Worm (Caenorhabditis elegans): ENCODE data around the gene fbxc-58.

DNA sequence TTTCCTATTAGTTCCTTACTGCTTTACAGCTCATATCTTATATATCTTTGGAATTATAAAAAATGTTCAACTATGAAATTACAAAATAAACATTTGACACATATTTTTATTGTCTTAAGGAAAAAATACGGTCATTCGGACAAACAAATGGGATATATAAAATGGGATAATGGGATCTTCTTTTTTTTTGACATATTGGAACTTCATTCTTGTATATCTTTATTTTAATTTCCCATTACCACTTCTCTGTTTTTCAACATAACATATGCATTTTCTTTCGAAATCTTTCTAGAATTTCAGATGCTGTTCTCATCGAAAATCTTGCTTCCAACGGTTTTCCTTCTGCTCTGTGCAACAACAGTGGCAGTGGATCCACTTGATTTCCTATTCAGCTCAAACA is 13.5 kb downstream of the fbxc-58 start, which contains the start of gene C10C5.7:
- TF ChIP-seq W03F9.2 (tag; optimal IDR thresholded peaks at IDR 0.05), result no peak
- no peak for TF ChIP-seq him-1 (tag; optimal IDR thresholded peaks at IDR 0.05)
- no peak for TF ChIP-seq dao-5 (tag; optimal IDR thresholded peaks at IDR 0.05)
